Worm (Caenorhabditis elegans): ENCODE data around the gene C05C9.1.

DNA sequence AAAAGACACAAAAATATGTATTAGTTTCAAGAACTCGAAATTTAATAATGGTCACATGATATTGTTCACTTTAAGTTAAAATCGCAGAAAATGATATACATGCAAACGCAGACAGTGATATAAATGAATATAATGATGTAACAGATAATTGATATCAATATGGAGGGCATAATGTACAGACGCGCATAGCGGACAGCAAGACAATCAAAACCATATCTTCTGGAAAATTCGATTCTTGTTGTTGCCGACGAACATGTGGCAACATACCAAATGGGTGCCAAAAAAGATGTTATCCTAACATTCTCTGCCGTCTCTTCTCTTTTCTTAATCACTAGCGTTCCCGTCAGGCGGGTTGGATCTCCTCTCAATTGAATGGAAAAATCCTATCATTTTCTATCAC lies 29.8 kb downstream of the C05C9.1 start:
- TF ChIP-seq F39B2.1 (GFP tag; IDR thresholded peaks at IDR 0.05) = no peak
- TF ChIP-seq athp-1 (tag; optimal IDR thresholded peaks at IDR 0.05) = no peak
- no peak for TF ChIP-seq nfya-1 (tag; optimal IDR thresholded peaks at IDR 0.05; ENCODE audit: borderline replicate concordance, insufficient read depth)
- no peak for TF ChIP-seq Y56A3A.18 (GFP tag; IDR thresholded peaks at IDR 0.05)
- no peak for TF ChIP-seq Y79H2A.3 (GFP tag; conservative IDR thresholded peaks at IDR 0.05)
- TF ChIP-seq nhr-120 (GFP tag; IDR thresholded peaks at IDR 0.05) = no peak
- TF ChIP-seq pha-4 (tag; optimal IDR thresholded peaks at IDR 0.05) = no peak
- TF ChIP-seq snpc-4 (GFP tag; optimal IDR thresholded peaks at IDR 0.05) = no peak
- TF ChIP-seq snpc-4 (tag; optimal IDR thresholded peaks at IDR 0.05) = no peak
- no peak for TF ChIP-seq ceh-58 (GFP tag; IDR thresholded peaks at IDR 0.05)
- TF ChIP-seq nfyb-1 (GFP tag; IDR thresholded peaks at IDR 0.05) = no peak
- no peak for TF ChIP-seq unc-130 (GFP tag; optimal IDR thresholded peaks at IDR 0.05)
